Worm (Caenorhabditis elegans): Measurements from ENCODE around the gene agt-1.

Gene agt-1

ce11 chrIV:13348592-13348991 is 20.6 kb downstream of the agt-1 start, which contains the start of gene W02A2.12:
Gene W02A2.12 (minus strand): TSS chrIV:13348831.
- no peak for TF ChIP-seq tra-4 (tag; optimal IDR thresholded peaks at IDR 0.05)
- TF ChIP-seq tbx-11 (GFP tag; IDR thresholded peaks at IDR 0.05) = no peak
- TF ChIP-seq ets-7 (tag; optimal IDR thresholded peaks at IDR 0.05) = no peak
- TF ChIP-seq aly-1 (tag; optimal IDR thresholded peaks at IDR 0.05) = no peak
- TF ChIP-seq tbx-37 (GFP tag; conservative IDR thresholded peaks at IDR 0.05) = no peak
- no peak for TF ChIP-seq hnd-1 (tag; optimal IDR thresholded peaks at IDR 0.05)

- TF ChIP-seq F13C5.2 (tag; optimal IDR thresholded peaks at IDR 0.05) (no peak), ama-1 (optimal IDR thresholded peaks at IDR 0.05) (no peak), B0310.2 (tag; optimal IDR thresholded peaks at IDR 0.05) (no peak), hmg-4 (GFP tag; optimal IDR thresholded peaks at IDR 0.05) (no peak), sea-1 (GFP tag; conservative IDR thresholded peaks at IDR 0.05) (no peak), tra-4 (tag; optimal IDR thresholded peaks at IDR 0.05) (no peak), ceh-13 (GFP tag; optimal IDR thresholded peaks at IDR 0.05) (no peak), hnd-1 (tag; optimal IDR thresholded peaks at IDR 0.05) (no peak), hmbx-1 (tag; optimal IDR thresholded peaks at IDR 0.05) (no peak), tbx-37 (GFP tag; conservative IDR thresholded peaks at IDR 0.05) (no peak), ets-7 (tag; optimal IDR thresholded peaks at IDR 0.05) (no peak), flt-1 (GFP tag; IDR thresholded peaks at IDR 0.05) (no peak), aly-1 (tag; optimal IDR thresholded peaks at IDR 0.05) (no peak), scrt-1 (GFP tag; IDR thresholded peaks at IDR 0.05) (no peak), tbx-11 (GFP tag; IDR thresholded peaks at IDR 0.05) (no peak), ceh-36 (tag; optimal IDR thresholded peaks at IDR 0.05) (no peak), pes-1 (GFP tag; IDR thresholded peaks at IDR 0.05) (no peak)
These were observed 21.9 kb downstream of the agt-1 start, which contains the start of gene W02A2.9 for ce11 chrIV:13347232-13347715. Gene W02A2.9 (plus strand): TSS chrIV:13347665.

DNA sequence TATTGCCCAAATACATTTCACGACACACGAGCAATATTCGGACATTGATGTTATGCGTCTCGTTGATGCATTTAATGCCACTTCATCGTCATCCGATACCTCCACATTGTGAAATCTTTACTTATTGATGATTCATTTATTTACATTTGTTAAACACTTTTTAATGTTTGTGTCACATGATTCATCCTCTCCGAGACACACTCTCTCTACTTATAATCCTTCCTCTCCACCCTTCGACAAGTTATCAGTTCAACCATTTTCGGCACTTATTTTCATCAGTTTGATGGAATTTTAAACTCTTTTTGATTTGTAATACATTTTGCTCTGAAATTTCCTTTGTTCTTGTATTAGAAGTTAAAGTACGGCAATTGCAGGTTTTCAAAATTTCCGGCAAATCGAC is 23.1 kb downstream of the agt-1 start:
- TF ChIP-seq ama-1 (optimal IDR thresholded peaks at IDR 0.05) (no peak), hmbx-1 (tag; optimal IDR thresholded peaks at IDR 0.05) (no peak), pes-1 (GFP tag; IDR thresholded peaks at IDR 0.05) (no peak), aly-1 (tag; optimal IDR thresholded peaks at IDR 0.05) (no peak)

- TF ChIP-seq sea-1 (GFP tag; conservative IDR thresholded peaks at IDR 0.05) (no peak), B0310.2 (tag; optimal IDR thresholded peaks at IDR 0.05) (no peak), F13C5.2 (tag; optimal IDR thresholded peaks at IDR 0.05) (no peak), tbx-37 (GFP tag; conservative IDR thresholded peaks at IDR 0.05) (no peak), tbx-11 (GFP tag; IDR thresholded peaks at IDR 0.05) (no peak), flt-1 (GFP tag; IDR thresholded peaks at IDR 0.05) (no peak), ets-7 (tag; optimal IDR thresholded peaks at IDR 0.05) (no peak), hmg-4 (GFP tag; optimal IDR thresholded peaks at IDR 0.05) (no peak), hnd-1 (tag; optimal IDR thresholded peaks at IDR 0.05) (no peak), aly-1 (tag; optimal IDR thresholded peaks at IDR 0.05) (no peak), tra-4 (tag; optimal IDR thresholded peaks at IDR 0.05) (no peak), ceh-36 (tag; optimal IDR thresholded peaks at IDR 0.05) (no peak), hmbx-1 (tag; optimal IDR thresholded peaks at IDR 0.05) (no peak), scrt-1 (GFP tag; IDR thresholded peaks at IDR 0.05) (no peak), ceh-13 (GFP tag; optimal IDR thresholded peaks at IDR 0.05) (no peak), pes-1 (GFP tag; IDR thresholded peaks at IDR 0.05) (no peak), ama-1 (optimal IDR thresholded peaks at IDR 0.05) (no peak)
These were observed 26.7 kb downstream of the agt-1 start, which contains the start of gene W02A2.5 for ce11 chrIV:13342555-13342954. Gene W02A2.5 (plus strand): TSS chrIV:13342855.

- no peak for TF ChIP-seq B0310.2 (tag; optimal IDR thresholded peaks at IDR 0.05)
- no peak for TF ChIP-seq flt-1 (GFP tag; IDR thresholded peaks at IDR 0.05)
- no peak for TF ChIP-seq ama-1 (optimal IDR thresholded peaks at IDR 0.05)
- no peak for TF ChIP-seq tbx-37 (GFP tag; conservative IDR thresholded peaks at IDR 0.05)
- TF ChIP-seq hmg-4 (GFP tag; optimal IDR thresholded peaks at IDR 0.05) = no peak
- TF ChIP-seq ets-7 (tag; optimal IDR thresholded peaks at IDR 0.05) = no peak
- TF ChIP-seq scrt-1 (GFP tag; IDR thresholded peaks at IDR 0.05) = no peak
- no peak for TF ChIP-seq tra-4 (tag; optimal IDR thresholded peaks at IDR 0.05)
- no peak for TF ChIP-seq hmbx-1 (tag; optimal IDR thresholded peaks at IDR 0.05)
- no peak for TF ChIP-seq ceh-36 (tag; optimal IDR thresholded peaks at IDR 0.05)
- TF ChIP-seq pes-1 (GFP tag; IDR thresholded peaks at IDR 0.05) = no peak
- TF ChIP-seq hnd-1 (tag; optimal IDR thresholded peaks at IDR 0.05) = no peak
- TF ChIP-seq aly-1 (tag; optimal IDR thresholded peaks at IDR 0.05) = no peak
- no peak for TF ChIP-seq tbx-11 (GFP tag; IDR thresholded peaks at IDR 0.05)
- TF ChIP-seq F13C5.2 (tag; optimal IDR thresholded peaks at IDR 0.05) = no peak
- no peak for TF ChIP-seq ceh-13 (GFP tag; optimal IDR thresholded peaks at IDR 0.05)
- no peak for TF ChIP-seq sea-1 (GFP tag; conservative IDR thresholded peaks at IDR 0.05)
These were observed 34.9 kb downstream of the agt-1 start for ce11 chrIV:13334287-13334686.

DNA sequence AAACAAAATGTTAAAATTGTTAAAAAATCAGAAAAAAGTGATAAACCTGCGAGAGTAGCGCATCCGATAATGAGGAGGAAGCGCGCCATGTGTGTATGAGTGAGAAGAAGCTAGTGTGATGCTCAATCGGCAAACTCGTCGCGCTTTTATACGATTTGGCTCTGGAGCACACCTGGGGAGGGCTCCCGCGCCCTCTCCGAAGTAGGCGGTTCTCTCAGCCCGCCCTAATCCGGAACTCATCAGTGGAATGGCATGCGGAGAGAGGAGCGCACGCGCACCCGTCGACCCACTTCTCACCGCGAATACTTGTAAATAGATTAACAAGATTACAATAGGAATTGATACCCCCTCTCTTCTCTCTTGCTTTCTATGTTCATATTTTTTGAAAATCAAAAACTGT is 37.9 kb downstream of the agt-1 start, which contains the start of gene pqn-74:
Gene pqn-74, minus strand, starts transcription at position 122 of the 400 bp plus-strand sequence.
- TF ChIP-seq hnd-1 (tag; optimal IDR thresholded peaks at IDR 0.05) = no peak
- no peak for TF ChIP-seq hmg-4 (GFP tag; optimal IDR thresholded peaks at IDR 0.05)
- no peak for TF ChIP-seq ceh-36 (tag; optimal IDR thresholded peaks at IDR 0.05)
- no peak for TF ChIP-seq ama-1 (optimal IDR thresholded peaks at IDR 0.05)
- no peak for TF ChIP-seq flt-1 (GFP tag; IDR thresholded peaks at IDR 0.05)
- TF ChIP-seq sea-1 (GFP tag; conservative IDR thresholded peaks at IDR 0.05) = no peak
- no peak for TF ChIP-seq tbx-37 (GFP tag; conservative IDR thresholded peaks at IDR 0.05)
- no peak for TF ChIP-seq F13C5.2 (tag; optimal IDR thresholded peaks at IDR 0.05)
- no peak for TF ChIP-seq hmbx-1 (tag; optimal IDR thresholded peaks at IDR 0.05)
- TF ChIP-seq scrt-1 (GFP tag; IDR thresholded peaks at IDR 0.05) = no peak
- TF ChIP-seq tbx-11 (GFP tag; IDR thresholded peaks at IDR 0.05) = no peak
- TF ChIP-seq tra-4 (tag; optimal IDR thresholded peaks at IDR 0.05) = no peak
- no peak for TF ChIP-seq aly-1 (tag; optimal IDR thresholded peaks at IDR 0.05)
- TF ChIP-seq pes-1 (GFP tag; IDR thresholded peaks at IDR 0.05) = no peak
- TF ChIP-seq ceh-13 (GFP tag; optimal IDR thresholded peaks at IDR 0.05) = no peak
- no peak for TF ChIP-seq B0310.2 (tag; optimal IDR thresholded peaks at IDR 0.05)
- TF ChIP-seq ets-7 (tag; optimal IDR thresholded peaks at IDR 0.05) = no peak

ce11 chrIV:13330547-13330946 is 38.7 kb downstream of the agt-1 start:
- TF ChIP-seq ceh-36 (tag; optimal IDR thresholded peaks at IDR 0.05) (no peak), aly-1 (tag; optimal IDR thresholded peaks at IDR 0.05) (no peak), hnd-1 (tag; optimal IDR thresholded peaks at IDR 0.05) (no peak), hmbx-1 (tag; optimal IDR thresholded peaks at IDR 0.05) (no peak), ets-7 (tag; optimal IDR thresholded peaks at IDR 0.05) (no peak), flt-1 (GFP tag; IDR thresholded peaks at IDR 0.05) (no peak), B0310.2 (tag; optimal IDR thresholded peaks at IDR 0.05) (no peak), tbx-37 (GFP tag; conservative IDR thresholded peaks at IDR 0.05) (no peak), tra-4 (tag; optimal IDR thresholded peaks at IDR 0.05) (no peak), scrt-1 (GFP tag; IDR thresholded peaks at IDR 0.05) (no peak), ama-1 (optimal IDR thresholded peaks at IDR 0.05) (no peak), ceh-13 (GFP tag; optimal IDR thresholded peaks at IDR 0.05) (no peak), sea-1 (GFP tag; conservative IDR thresholded peaks at IDR 0.05) (no peak), hmg-4 (GFP tag; optimal IDR thresholded peaks at IDR 0.05) (no peak), F13C5.2 (tag; optimal IDR thresholded peaks at IDR 0.05) (no peak), tbx-11 (GFP tag; IDR thresholded peaks at IDR 0.05) (no peak), pes-1 (GFP tag; IDR thresholded peaks at IDR 0.05) (no peak)
